Fruit fly (Drosophila melanogaster): Measurements from ENCODE around the gene CG32706.
"Not testable (repeated sequence)": the region's sequence is repeated elsewhere in the genome, so short reads cannot be mapped to it uniquely, and the experiment has no call there.

Gene CG32706

DNA sequence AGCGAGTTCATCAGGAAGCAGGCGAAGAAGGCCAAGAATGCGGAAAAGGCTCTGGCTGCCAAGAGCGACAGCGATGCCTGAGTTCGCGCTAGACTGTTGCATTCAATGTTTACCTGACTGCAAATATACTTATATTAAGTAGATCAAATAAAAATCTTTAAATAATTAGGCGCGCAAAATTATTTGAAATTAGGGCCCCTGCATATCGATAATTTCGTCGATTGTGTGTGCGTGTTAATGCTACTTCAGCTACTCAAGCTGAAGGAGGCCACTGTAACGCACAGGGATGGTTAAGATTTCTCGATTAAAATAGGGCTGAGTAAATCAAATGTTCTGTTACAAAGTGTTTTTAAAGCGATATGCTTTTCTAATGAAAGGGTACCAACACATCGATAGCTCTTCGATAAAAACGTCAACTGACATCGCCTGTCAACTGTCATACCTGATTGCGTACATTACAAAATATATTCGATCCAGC is at the start of gene CG32706:
CG32706 (plus strand) TSS at position 428 of the 478 bp plus-strand sequence.
- not testable (repeated sequence) for TF ChIP-seq Hr4, CG6276, CG6808 (GFP tag; optimal IDR thresholded peaks at IDR 0.05)

DNA sequence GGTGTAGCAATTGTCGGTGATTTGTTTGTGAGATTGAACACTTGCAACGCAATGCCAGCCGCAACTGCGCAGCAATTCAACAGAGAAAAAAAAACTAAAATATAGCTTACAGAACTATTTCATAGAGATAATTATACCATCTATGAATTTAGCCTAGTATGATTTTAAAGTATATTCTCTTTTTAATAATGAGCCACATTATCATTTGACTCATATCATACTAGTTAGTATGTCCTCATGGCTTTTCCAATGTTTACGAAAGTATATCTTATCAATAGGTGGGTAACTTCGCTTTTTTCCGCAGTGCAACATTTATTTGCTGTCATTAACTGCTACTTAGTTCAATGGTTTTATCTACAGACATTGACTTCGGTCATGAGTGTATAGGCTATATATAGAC is 48.2 kb upstream of the CG32706 start:
- TF ChIP-seq dsx (GFP tag; optimal IDR thresholded peaks at IDR 0.05; ENCODE audit: poor library complexity, severe bottlenecking) = no peak
- TF ChIP-seq Eip78C (GFP tag) = peak; percentile 79
- TF ChIP-seq Hr4 (GFP tag; optimal IDR thresholded peaks at IDR 0.05) = peak; percentile 43
- peak; percentile 58 for TF ChIP-seq CG32006 (GFP tag; optimal IDR thresholded peaks at IDR 0.05)
- no peak for TF ChIP-seq Smox (GFP tag; optimal IDR thresholded peaks at IDR 0.05)
- TF ChIP-seq CG8119 (GFP tag; IDR thresholded peaks at IDR 0.05) = peak; percentile 50; the same call in 1 of the 3 replicates
- TF ChIP-seq CG10631 (GFP tag; optimal IDR thresholded peaks at IDR 0.05) = peak; percentile 16
- peak in 1 of 2 experiments; percentile 4 for TF ChIP-seq salr (GFP tag; optimal IDR thresholded peaks at IDR 0.05)
- TF ChIP-seq cyc (GFP tag; optimal IDR thresholded peaks at IDR 0.05) = no peak
- peak; percentile 30 for TF ChIP-seq pdm3 (GFP tag; optimal IDR thresholded peaks at IDR 0.05)
- peak; percentile 37; the same call in 1 of the 3 replicates for TF ChIP-seq eg (GFP tag; IDR thresholded peaks at IDR 0.05)
- TF ChIP-seq CG15336 (GFP tag; IDR thresholded peaks at IDR 0.05) = peak; percentile 35; the same call in 1 of the 2 replicates

- TF ChIP-seq eg (GFP tag; IDR thresholded peaks at IDR 0.05) = no peak
- TF ChIP-seq fd85E (GFP tag; optimal IDR thresholded peaks at IDR 0.05) = no peak
- TF ChIP-seq net (GFP tag; optimal IDR thresholded peaks at IDR 0.05) = no peak
- no peak for TF ChIP-seq CG6808 (GFP tag; optimal IDR thresholded peaks at IDR 0.05)
- TF ChIP-seq OdsH (GFP tag; optimal IDR thresholded peaks at IDR 0.05) = no peak
- TF ChIP-seq Met (GFP tag; optimal IDR thresholded peaks at IDR 0.05) = no peak
- no peak for TF ChIP-seq Sox15 (GFP tag; optimal IDR thresholded peaks at IDR 0.05)
- no peak for TF ChIP-seq Sox102F (GFP tag; optimal IDR thresholded peaks at IDR 0.05)
- TF ChIP-seq esn (GFP tag; optimal IDR thresholded peaks at IDR 0.05) = no peak
- no peak for TF ChIP-seq Smox (GFP tag; optimal IDR thresholded peaks at IDR 0.05)
- TF ChIP-seq CG32006 (GFP tag; optimal IDR thresholded peaks at IDR 0.05) = no peak
- no peak for TF ChIP-seq ss (GFP tag; optimal IDR thresholded peaks at IDR 0.05)
- TF ChIP-seq CG34406 (GFP tag; optimal IDR thresholded peaks at IDR 0.05) = no peak
- no peak for TF ChIP-seq CG8319 (GFP tag; optimal IDR thresholded peaks at IDR 0.05)
- no peak for TF ChIP-seq Eip75B (GFP tag; optimal IDR thresholded peaks at IDR 0.05)
- TF ChIP-seq Ets21C (GFP tag; optimal IDR thresholded peaks at IDR 0.05) = no peak
Measured at dm6 chrX:9040855-9041254, 46.1 kb upstream of the CG32706 start.

- TF ChIP-seq CG16779 (tag; optimal IDR thresholded peaks at IDR 0.05) (no peak), CG6276 (GFP tag; optimal IDR thresholded peaks at IDR 0.05) (peak; percentile 52), topi (GFP tag; optimal IDR thresholded peaks at IDR 0.05) (peak; percentile 66), cyc (GFP tag; optimal IDR thresholded peaks at IDR 0.05) (peak; percentile 33), Hr38 (GFP tag; optimal IDR thresholded peaks at IDR 0.05) (no peak), OdsH (GFP tag; optimal IDR thresholded peaks at IDR 0.05) (peak; percentile 50), CG34406 (GFP tag; optimal IDR thresholded peaks at IDR 0.05) (peak; percentile 16), Ets96B (tag; optimal IDR thresholded peaks at IDR 0.05) (peak; percentile 25), CG4318 (GFP tag; optimal IDR thresholded peaks at IDR 0.05) (peak; percentile 67), ss (GFP tag; optimal IDR thresholded peaks at IDR 0.05) (peak; percentile 7 to 55), Sox14 (GFP tag; optimal IDR thresholded peaks at IDR 0.05) (peak; percentile 48), fd85E (GFP tag; optimal IDR thresholded peaks at IDR 0.05) (no peak), CG3919 (GFP tag; optimal IDR thresholded peaks at IDR 0.05) (peak; percentile 22), CG8632 (GFP tag; optimal IDR thresholded peaks at IDR 0.05) (peak; percentile 33), CG10631 (GFP tag; optimal IDR thresholded peaks at IDR 0.05) (peak; percentile 37), Blimp-1 (GFP tag; optimal IDR thresholded peaks at IDR 0.05) (no peak), acj6 (GFP tag; optimal IDR thresholded peaks at IDR 0.05) (peak; percentile 50), Ets21C (GFP tag; optimal IDR thresholded peaks at IDR 0.05) (peak; percentile 8), CG6163 (GFP tag; IDR thresholded peaks at IDR 0.05) (no peak; the same call in 1 of the 3 replicates), dac (GFP tag; optimal IDR thresholded peaks at IDR 0.05) (peak; percentile 30), CG8319 (GFP tag; optimal IDR thresholded peaks at IDR 0.05) (no peak), CG6792 (GFP tag; optimal IDR thresholded peaks at IDR 0.05) (peak; percentile 54), spab (GFP tag; optimal IDR thresholded peaks at IDR 0.05) (peak; percentile 33), Gug (GFP tag; IDR thresholded peaks at IDR 0.05) (no peak; the same call in 1 of the 2 replicates), Sox102F (GFP tag; optimal IDR thresholded peaks at IDR 0.05) (peak; percentile 9), vri (GFP tag; optimal IDR thresholded peaks at IDR 0.05) (no peak), fd59A (GFP tag; optimal IDR thresholded peaks at IDR 0.05) (peak; percentile 28)
Measured at dm6 chrX:9041789-9042456, 45.0 kb upstream of the CG32706 start.

Data from whole organism, prepupa.